Worm (Caenorhabditis elegans) whole organism, L3 larva: Measurements from ENCODE around the gene K11H12.11.

Experiments
- aly-2 ChIP-seq: fragments of 150-350 bp; optimal IDR thresholded peaks from 2 replicates; lab custom pipeline; 2014; ENCODE audit warnings: missing biosample characterization, missing genetic modification characterization
- ceh-82 ChIP-seq: fragments of 150-350 bp; optimal IDR thresholded peaks from 2 replicates; lab custom pipeline; 2014; ENCODE audit warnings: missing biosample characterization, missing genetic modification characterization
- egl-5 ChIP-seq: fragments of 150-350 bp; optimal IDR thresholded peaks from 2 replicates; lab custom pipeline; 2017; ENCODE audit warnings: missing biosample characterization, missing genetic modification reagents, missing genetic modification characterization, inconsistent platforms
- elt-1 ChIP-seq: fragments of 150-350 bp; optimal IDR thresholded peaks from 2 replicates; lab custom pipeline; 2014; ENCODE audit warnings: missing biosample characterization, missing genetic modification characterization
- elt-2 ChIP-seq: sonication (generic microtip); optimal IDR thresholded peaks from 2 replicates; lab custom pipeline; 2016; ENCODE audit warnings: missing genetic modification reagents, mild to moderate bottlenecking, missing genetic modification characterization, missing compliant biosample characterization
- elt-3 ChIP-seq, 3 experiments: fragments of 150-350 bp in 1 of 3; sonication (generic microtip) in 2 of 3; optimal IDR thresholded peaks; 2 replicates in 2 of 3; 4 replicates in 1 of 3; lab custom pipeline; 2014 to 2017; ENCODE audit warnings: missing biosample characterization in 3 of 3, missing genetic modification characterization in 3 of 3
- eor-1 ChIP-seq, 2 experiments: fragments of 150-350 bp; optimal IDR thresholded peaks; 2 replicates each; lab custom pipeline; 2014 to 2018; ENCODE audit warnings: missing biosample characterization in 2 of 2, missing genetic modification characterization in 2 of 2
- fos-1 ChIP-seq: fragments of 150-350 bp; optimal IDR thresholded peaks from 2 replicates; lab custom pipeline; 2014; ENCODE audit warnings: missing biosample characterization, missing genetic modification characterization
- hmg-11 ChIP-seq: sonication (generic microtip); optimal IDR thresholded peaks from 2 replicates; lab custom pipeline; 2016; ENCODE audit warnings: missing genetic modification characterization, missing compliant biosample characterization
- lin-15B ChIP-seq: fragments of 150-350 bp; optimal IDR thresholded peaks from 2 replicates; lab custom pipeline; 2014; ENCODE audit warnings: missing biosample characterization, missing genetic modification characterization
- lsy-12 ChIP-seq: sonication (generic microtip); optimal IDR thresholded peaks from 2 replicates; lab custom pipeline; 2016; ENCODE audit warnings: mild to moderate bottlenecking, missing genetic modification characterization, missing compliant biosample characterization
- mdl-1 ChIP-seq: fragments of 150-350 bp; optimal IDR thresholded peaks from 2 replicates; lab custom pipeline; 2014; ENCODE audit warnings: missing biosample characterization, missing genetic modification characterization
- mml-1 ChIP-seq: fragments of 150-350 bp; sonication (generic microtip); optimal IDR thresholded peaks from 3 replicates; lab custom pipeline; 2014; ENCODE audit warnings: missing biosample characterization, missing genetic modification characterization
- nhr-11 ChIP-seq: fragments of 150-350 bp; optimal IDR thresholded peaks from 2 replicates; lab custom pipeline; 2014; ENCODE audit warnings: missing biosample characterization, missing genetic modification characterization
- nhr-237 ChIP-seq: fragments of 150-350 bp; optimal IDR thresholded peaks from 2 replicates; lab custom pipeline; 2014; ENCODE audit warnings: missing biosample characterization, missing genetic modification characterization
- pha-4 ChIP-seq: fragments of 150-350 bp; optimal IDR thresholded peaks from 2 replicates; lab custom pipeline; 2014; ENCODE audit warnings: missing biosample characterization, missing genetic modification reagents, missing genetic modification characterization
- sea-2 ChIP-seq: fragments of 150-350 bp; sonication (generic microtip); optimal IDR thresholded peaks from 4 replicates; lab custom pipeline; 2014; ENCODE audit warnings: missing biosample characterization, missing genetic modification reagents, missing genetic modification characterization
- skn-1 ChIP-seq: fragments of 150-350 bp; optimal IDR thresholded peaks from 2 replicates; lab custom pipeline; 2014; ENCODE audit warnings: missing biosample characterization, missing genetic modification characterization
- tbx-2 ChIP-seq: sonication (generic microtip); optimal IDR thresholded peaks from 2 replicates; lab custom pipeline; 2016; ENCODE audit warnings: mild to moderate bottlenecking, missing genetic modification characterization, missing compliant biosample characterization
- ztf-11 ChIP-seq: fragments of 150-350 bp; optimal IDR thresholded peaks from 2 replicates; lab custom pipeline; 2014; ENCODE audit warnings: missing biosample characterization, missing genetic modification characterization

Gene K11H12.11

DNA sequence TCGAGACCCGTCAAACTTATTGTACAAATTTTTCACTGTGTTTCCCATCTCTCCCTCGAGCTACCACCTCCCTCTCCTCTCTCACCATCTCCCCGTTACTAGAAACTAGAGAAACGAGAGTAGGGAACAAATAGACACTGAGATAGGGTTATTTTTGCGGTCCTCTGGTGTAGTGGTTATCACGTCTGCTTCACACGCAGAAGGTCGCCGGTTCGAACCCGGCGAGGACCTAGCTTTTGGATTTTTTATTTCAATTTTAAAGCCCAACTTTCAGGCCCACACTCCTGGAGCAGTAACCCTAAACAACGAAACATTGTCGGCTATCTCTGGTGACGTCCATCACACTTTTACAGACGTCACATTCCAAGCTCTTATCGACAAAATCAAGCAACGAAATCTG is 50.0 kb downstream of the K11H12.11 start (continued):
- TF ChIP-seq lsy-12 (tag; lab: Kevin White, UChicago) (peak; percentile 53), pha-4 (no peak), nhr-237 (no peak), hmg-11 (tag; lab: Kevin White, UChicago) (peak; percentile 82), mdl-1 (tag; lab: Kevin White, UChicago) (no peak), elt-1 (tag; lab: Kevin White, UChicago) (no peak)

DNA sequence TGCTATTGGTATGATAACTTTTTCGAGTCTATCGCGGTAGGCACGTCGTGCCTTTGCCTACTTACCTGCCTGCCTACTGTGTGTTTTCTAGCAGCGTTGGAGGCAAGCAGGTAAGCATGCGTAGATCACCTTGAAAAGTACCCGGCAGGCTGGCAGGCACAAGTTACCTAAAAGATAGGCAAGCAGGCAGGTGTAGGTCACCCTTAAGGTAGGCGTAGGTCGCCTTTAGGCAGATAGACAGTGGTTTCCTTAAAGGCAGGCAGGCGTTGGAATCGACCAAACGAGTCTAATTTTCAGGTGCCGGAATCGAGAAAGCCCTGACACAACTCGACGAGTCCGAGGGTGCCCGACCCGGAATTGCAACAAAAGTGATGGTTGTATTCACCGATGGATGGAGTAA is 50.6 kb downstream of the K11H12.11 start:
- TF ChIP-seq eor-1 (tag; optimal IDR thresholded peaks at IDR 0.05; lab: Kevin White, UChicago) (no peak), mml-1 (no peak), aly-2 (no peak), skn-1 (no peak), ztf-11 (tag; lab: Kevin White, UChicago) (no peak), elt-3 (tag; optimal IDR thresholded peaks at IDR 0.05; lab: Kevin White, UChicago) (no peak), tbx-2 (tag; lab: Kevin White, UChicago) (no peak), lin-15B (tag; lab: Kevin White, UChicago) (no peak), elt-2 (tag; lab: Kevin White, UChicago) (no peak), fos-1 (tag; lab: Kevin White, UChicago) (no peak), sea-2 (GFP tag; lab: Kevin White, UChicago) (no peak), ceh-82 (tag; lab: Kevin White, UChicago) (no peak), egl-5 (no peak), nhr-11 (tag; lab: Kevin White, UChicago) (no peak)
